Worm (Caenorhabditis elegans) whole organism, young adult: Measurements from ENCODE around the gene comt-5.

ENCODE experiments used
- F33H1.4 ChIP-seq: fragments of 200-800 bp; sonication (Bioruptor generic); IDR thresholded peaks from 2 replicates; pipeline ENCODE4 v1.3.6; 2022; ENCODE audit warnings: missing genetic modification reagents, missing genetic modification characterization, missing compliant biosample characterization
- lin-40 ChIP-seq: sonication (generic microtip); optimal IDR thresholded peaks from 2 replicates; lab custom pipeline; 2016; ENCODE audit warnings: missing genetic modification characterization, mild to moderate bottlenecking, missing compliant biosample characterization, missing genotype, missing genetic modification reagents
- lin-54 ChIP-seq: fragments of 200-800 bp; sonication (Bioruptor generic); optimal IDR thresholded peaks from 2 replicates; lab custom pipeline; 2018; ENCODE audit warnings: mild to moderate bottlenecking, missing genetic modification characterization, missing compliant biosample characterization
- lir-1 ChIP-seq: fragments of 200-800 bp; sonication (Bioruptor generic); conservative IDR thresholded peaks from 2 replicates; pipeline ENCODE4 v1.3.6; 2022; ENCODE audit warnings: missing genetic modification reagents, missing genetic modification characterization, missing compliant biosample characterization
- pha-4 ChIP-seq: fragments of 150-350 bp; sonication (generic microtip); optimal IDR thresholded peaks from 2 replicates; lab custom pipeline; 2014; ENCODE audit warnings: missing biosample characterization, missing genetic modification reagents, missing genetic modification characterization
- snpc-4 ChIP-seq, 5 experiments: fragments of 150-350 bp in 1 of 5; sonication (generic microtip) in 4 of 5; optimal IDR thresholded peaks; 2 replicates each; lab custom pipeline; 2014 to 2018; ENCODE audit warnings: missing genetic modification characterization in 5 of 5, missing biosample characterization in 3 of 5, antibody characterized with exemption in 2 of 5, mild to moderate bottlenecking in 2 of 5, missing compliant biosample characterization in 2 of 5, missing genotype in 2 of 5, moderate library complexity in 2 of 5, missing genetic modification reagents in 1 of 5
- ztf-25 ChIP-seq: fragments of 200-800 bp; sonication (Bioruptor generic); IDR thresholded peaks from 2 replicates; pipeline ENCODE4 v1.3.6; 2022; ENCODE audit warnings: missing genetic modification reagents, missing genetic modification characterization, missing compliant biosample characterization
- ztf-3 ChIP-seq: fragments of 200-800 bp; sonication (Bioruptor generic); optimal IDR thresholded peaks from 2 replicates; lab custom pipeline; 2018; ENCODE audit warnings: mild to moderate bottlenecking, missing genetic modification characterization, missing compliant biosample characterization

DNA sequence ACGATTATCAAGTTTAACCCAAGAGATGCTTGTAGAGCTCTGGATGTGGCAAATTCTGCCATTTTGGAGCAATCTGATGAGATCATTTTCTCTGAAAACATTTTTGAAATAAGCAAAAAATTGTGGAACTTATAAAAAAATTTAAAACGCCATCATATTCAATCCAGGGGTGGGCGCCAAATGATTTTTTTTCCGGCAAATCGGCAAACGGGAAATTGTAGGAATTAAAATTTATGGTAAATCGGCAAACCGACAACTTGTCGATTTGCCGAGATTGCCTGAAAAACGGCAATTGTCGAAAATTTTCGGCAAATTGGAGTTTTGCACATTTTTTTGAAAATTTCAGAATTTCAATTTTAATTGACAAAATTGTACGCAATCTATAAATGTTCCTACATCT, 17.9 kb downstream of the comt-5 start, which contains the start of gene srab-23:
- TF ChIP-seq ztf-25 (GFP tag; lab: Robert Waterston, UW) = no peak
- no peak for TF ChIP-seq lin-40 (tag; lab: Kevin White, UChicago)
- TF ChIP-seq snpc-4 (GFP tag; optimal IDR thresholded peaks at IDR 0.05; lab: Kevin White, UChicago) = no peak
- no peak for TF ChIP-seq snpc-4 (tag; optimal IDR thresholded peaks at IDR 0.05; lab: Kevin White, UChicago)
- no peak for TF ChIP-seq lir-1 (GFP tag; lab: Robert Waterston, UW)
- TF ChIP-seq pha-4 (tag; lab: Kevin White, UChicago) = no peak
- TF ChIP-seq F33H1.4 (GFP tag; lab: Robert Waterston, UW) = no peak
- TF ChIP-seq ztf-3 = no peak
- TF ChIP-seq lin-54 (GFP tag; lab: Kevin White, UChicago) = no peak
